Worm (Caenorhabditis elegans) whole organism, mixed stage, embryonic: ENCODE results near the gene asp-15.

Experiments
- M03D4.4 ChIP-seq: sonication (generic microtip); optimal IDR thresholded peaks from 2 replicates; lab custom pipeline; 2017; ENCODE audit warnings: mild to moderate bottlenecking, missing genetic modification characterization, missing compliant biosample characterization
- blmp-1 ChIP-seq: fragments of 150-350 bp; optimal IDR thresholded peaks from 2 replicates; lab custom pipeline; 2014; ENCODE audit warnings: missing biosample characterization, missing genetic modification characterization
- ceh-39 ChIP-seq: fragments of 150-350 bp; optimal IDR thresholded peaks from 2 replicates; lab custom pipeline; 2014; ENCODE audit warnings: missing biosample characterization, missing genetic modification characterization
- cnd-1 ChIP-seq: fragments of 200-800 bp; sonication (Bioruptor generic); optimal IDR thresholded peaks from 2 replicates; lab custom pipeline; 2018; ENCODE audit warnings: mild to moderate bottlenecking, missing genetic modification characterization, missing compliant biosample characterization
- elt-3 ChIP-seq: fragments of 150-350 bp; optimal IDR thresholded peaks from 2 replicates; lab custom pipeline; 2014; ENCODE audit warnings: missing biosample characterization, missing genetic modification characterization
- mep-1 ChIP-seq: fragments of 150-350 bp; optimal IDR thresholded peaks from 2 replicates; lab custom pipeline; 2017; ENCODE audit warnings: missing biosample characterization, missing genetic modification reagents, missing genetic modification characterization, inconsistent platforms
- nhr-28 ChIP-seq: fragments of 150-350 bp; optimal IDR thresholded peaks from 2 replicates; lab custom pipeline; 2014; ENCODE audit warnings: missing biosample characterization, missing genetic modification characterization
- pha-4 ChIP-seq: fragments of 150-350 bp; optimal IDR thresholded peaks from 2 replicates; lab custom pipeline; 2018; ENCODE audit warnings: missing biosample characterization, missing genetic modification reagents, missing genetic modification characterization
- sem-2 ChIP-seq: fragments of 200-800 bp; sonication (Bioruptor generic); optimal IDR thresholded peaks from 2 replicates; lab custom pipeline; 2018; ENCODE audit warnings: mild to moderate bottlenecking, missing genetic modification characterization, missing compliant biosample characterization
- snpc-4 ChIP-seq: fragments of 150-350 bp; optimal IDR thresholded peaks from 2 replicates; lab custom pipeline; 2014; ENCODE audit warnings: missing biosample characterization, missing genetic modification characterization
- sptf-1 ChIP-seq: sonication (generic microtip); optimal IDR thresholded peaks from 2 replicates; lab custom pipeline; 2017; ENCODE audit warnings: mild to moderate bottlenecking, missing genetic modification characterization, moderate library complexity, missing compliant biosample characterization
- tbx-8 ChIP-seq: fragments of 200-800 bp; sonication (Bioruptor generic); optimal IDR thresholded peaks from 2 replicates; lab custom pipeline; 2018; ENCODE audit warnings: mild to moderate bottlenecking, missing genetic modification characterization, moderate library complexity, missing compliant biosample characterization
- unc-39 ChIP-seq: fragments of 150-350 bp; optimal IDR thresholded peaks from 2 replicates; lab custom pipeline; 2014; ENCODE audit warnings: missing biosample characterization, missing genetic modification characterization

ce11 chrV:19083789-19084188 is 39.1 kb upstream of the asp-15 start:
- no peak for TF ChIP-seq snpc-4 (tag; lab: Kevin White, UChicago)
- TF ChIP-seq unc-39 (tag; lab: Kevin White, UChicago), result no peak
- no peak for TF ChIP-seq pha-4 (tag; lab: Kevin White, UChicago)
- no peak for TF ChIP-seq sem-2 (GFP tag; lab: Kevin White, UChicago)
- TF ChIP-seq blmp-1 (tag; lab: Kevin White, UChicago), result no peak
- TF ChIP-seq M03D4.4 (tag; lab: Kevin White, UChicago), result no peak
- TF ChIP-seq sptf-1 (tag; lab: Kevin White, UChicago), result no peak
- TF ChIP-seq mep-1 (tag; lab: Kevin White, UChicago), result no peak
- no peak for TF ChIP-seq elt-3 (tag; lab: Kevin White, UChicago)
- no peak for TF ChIP-seq tbx-8 (GFP tag; lab: Kevin White, UChicago)
- TF ChIP-seq ceh-39, result no peak
- no peak for TF ChIP-seq nhr-28 (tag; lab: Kevin White, UChicago)
- TF ChIP-seq cnd-1 (tag; lab: Kevin White, UChicago), result no peak
